Fruit fly (Drosophila melanogaster) whole organism, embryonic: ENCODE results near the gene CG7565.

Experiments used
- ATbp ChIP-seq: fragments of 200-800 bp; sonication (Bioruptor generic); optimal IDR thresholded peaks from 2 replicates; lab custom pipeline; 2017; ENCODE audit warnings: missing biosample characterization, mild to moderate bottlenecking, missing genetic modification characterization, missing genetic modification reagents
- B-H2 ChIP-seq: fragments of 200-800 bp; sonication (Bioruptor generic); optimal IDR thresholded peaks from 2 replicates; lab custom pipeline; 2018; ENCODE audit warnings: missing biosample characterization, mild to moderate bottlenecking, missing genetic modification characterization
- Blimp-1 ChIP-seq: fragments of 200-800 bp; sonication (Bioruptor generic); optimal IDR thresholded peaks from 3 replicates; lab custom pipeline; 2018; ENCODE audit warnings: missing biosample characterization, missing genetic modification characterization, mild to moderate bottlenecking, moderate library complexity, missing genetic modification reagents
- CG12071 ChIP-seq: fragments of 200-800 bp; sonication (Bioruptor generic); optimal IDR thresholded peaks from 3 replicates; lab custom pipeline; 2018; ENCODE audit warnings: missing biosample characterization, mild to moderate bottlenecking, missing genetic modification characterization
- CG13424 ChIP-seq: fragments of 200-800 bp; sonication (Bioruptor generic); optimal IDR thresholded peaks from 2 replicates; lab custom pipeline; 2019; ENCODE audit warnings: missing biosample characterization, mild to moderate bottlenecking, missing genetic modification characterization, moderate library complexity
- CG14014 ChIP-seq: fragments of 200-800 bp; sonication (Bioruptor generic); IDR thresholded peaks from 2 replicates; pipeline ENCODE4 v1.3.6; 2022; ENCODE audit warnings: missing biosample characterization, missing genetic modification characterization
- CG14050 ChIP-seq: fragments of 200-800 bp; sonication (Bioruptor generic); IDR thresholded peaks from 3 replicates; pipeline ENCODE4 v1.3.6; 2022; ENCODE audit warnings: missing biosample characterization, missing genetic modification characterization
- CG1603 ChIP-seq: fragments of 200-800 bp; sonication (Bioruptor generic); optimal IDR thresholded peaks from 2 replicates; lab custom pipeline; 2019; ENCODE audit warnings: missing biosample characterization, mild to moderate bottlenecking, missing genetic modification characterization, moderate library complexity
- CG17186 ChIP-seq: fragments of 200-800 bp; sonication (Bioruptor generic); optimal IDR thresholded peaks from 3 replicates; lab custom pipeline; 2017; ENCODE audit warnings: missing biosample characterization, missing genetic modification reagents, missing genetic modification characterization
- CG17361 ChIP-seq: fragments of 200-800 bp; sonication (Bioruptor generic); IDR thresholded peaks from 3 replicates; pipeline ENCODE4 v1.3.6; 2022; ENCODE audit warnings: missing biosample characterization, missing genetic modification characterization
- CG2116 ChIP-seq: fragments of 200-800 bp; sonication (Bioruptor generic); optimal IDR thresholded peaks from 3 replicates; lab custom pipeline; 2018; ENCODE audit warnings: missing biosample characterization, mild to moderate bottlenecking, missing genetic modification characterization
- CG3281 ChIP-seq: fragments of 200-800 bp; sonication (Bioruptor generic); optimal IDR thresholded peaks from 3 replicates; lab custom pipeline; 2017; ENCODE audit warnings: missing biosample characterization, mild to moderate bottlenecking, missing genetic modification characterization
- CG5180 ChIP-seq: fragments of 200-800 bp; sonication (Bioruptor generic); optimal IDR thresholded peaks from 3 replicates; lab custom pipeline; 2017; ENCODE audit warnings: missing biosample characterization, missing genetic modification characterization, mild to moderate bottlenecking, moderate library complexity, missing genetic modification reagents
- CG6689 ChIP-seq: fragments of 200-800 bp; sonication (Bioruptor generic); IDR thresholded peaks from 2 replicates; pipeline ENCODE4 v1.3.6; 2022; ENCODE audit warnings: missing biosample characterization, missing genetic modification characterization
- CG6854 ChIP-seq: fragments of 200-800 bp; sonication (Bioruptor generic); optimal IDR thresholded peaks from 3 replicates; lab custom pipeline; 2017; ENCODE audit warnings: missing biosample characterization, mild to moderate bottlenecking, missing genetic modification characterization
- CG8359 ChIP-seq: fragments of 200-800 bp; sonication (Bioruptor generic); optimal IDR thresholded peaks from 2 replicates; lab custom pipeline; 2017; ENCODE audit warnings: missing biosample characterization, mild to moderate bottlenecking, missing genetic modification characterization, borderline replicate concordance
- CkIIα-i1 ChIP-seq: fragments of 200-800 bp; sonication (Bioruptor generic); IDR thresholded peaks from 2 replicates; pipeline ENCODE4 v1.3.6; 2022; ENCODE audit warnings: missing biosample characterization, missing genetic modification characterization
- Dad ChIP-seq: fragments of 200-800 bp; sonication (Bioruptor generic); optimal IDR thresholded peaks from 3 replicates; lab custom pipeline; 2016; ENCODE audit warnings: missing biosample characterization, missing genetic modification characterization
- Dfd ChIP-seq, 2 experiments: fragments of >200 bp; optimal IDR thresholded peaks; 2 replicates each; lab custom pipeline; 2017; ENCODE audit warnings: missing biosample characterization in 2 of 2, missing genetic modification characterization in 2 of 2
- Kr ChIP-seq: fragments of 200-800 bp; sonication (Bioruptor generic); optimal IDR thresholded peaks from 2 replicates; lab custom pipeline; 2017; ENCODE audit warnings: missing biosample characterization, mild to moderate bottlenecking, missing genetic modification characterization
- MESR4 ChIP-seq: fragments of 200-800 bp; sonication (Bioruptor generic); optimal IDR thresholded peaks from 2 replicates; lab custom pipeline; 2018; ENCODE audit warnings: missing biosample characterization, mild to moderate bottlenecking, missing genetic modification characterization, moderate library complexity
- Mad ChIP-seq: fragments of 200-800 bp; sonication (Bioruptor generic); optimal IDR thresholded peaks from 2 replicates; lab custom pipeline; 2016; ENCODE audit warnings: missing biosample characterization, missing genetic modification characterization
- NC2β ChIP-seq: fragments of 200-800 bp; sonication (Bioruptor generic); optimal IDR thresholded peaks from 2 replicates; lab custom pipeline; 2016; ENCODE audit warnings: missing biosample characterization, missing genetic modification characterization
- NK7.1 ChIP-seq: fragments of 200-800 bp; sonication (Bioruptor generic); optimal IDR thresholded peaks from 3 replicates; lab custom pipeline; 2016; ENCODE audit warnings: missing biosample characterization, missing genetic modification characterization
- Taf1 ChIP-seq: fragments of 200-800 bp; sonication (Bioruptor generic); IDR thresholded peaks from 2 replicates; pipeline ENCODE4 v1.3.6; 2022; ENCODE audit warnings: missing biosample characterization, missing genetic modification characterization
- Vsx1 ChIP-seq: fragments of 200-800 bp; sonication (Bioruptor generic); optimal IDR thresholded peaks from 2 replicates; lab custom pipeline; 2017; ENCODE audit warnings: missing biosample characterization, mild to moderate bottlenecking, missing genetic modification characterization, missing genetic modification reagents
- Xrp1 ChIP-seq: fragments of 200-800 bp; sonication (Bioruptor generic); IDR thresholded peaks from 2 replicates; pipeline ENCODE4 v1.3.6; 2022; ENCODE audit warnings: missing biosample characterization, missing genetic modification characterization
- amos ChIP-seq: fragments of 200-800 bp; sonication (Bioruptor generic); IDR thresholded peaks from 2 replicates; pipeline ENCODE4 v1.3.6; 2022; ENCODE audit warnings: missing biosample characterization, missing genetic modification characterization; ENCODE audit not compliant: partially characterized antibody
- bab2 ChIP-seq: fragments of 200-800 bp; sonication (Bioruptor generic); optimal IDR thresholded peaks from 2 replicates; lab custom pipeline; 2016; ENCODE audit warnings: missing biosample characterization, missing genetic modification characterization
- br ChIP-seq: fragments of >200 bp; optimal IDR thresholded peaks from 2 replicates; lab custom pipeline; 2017
- cas ChIP-seq: fragments of 200-800 bp; sonication (Bioruptor generic); IDR thresholded peaks from 2 replicates; pipeline ENCODE4 v1.3.6; 2022; ENCODE audit warnings: missing biosample characterization, missing genetic modification characterization
- caup ChIP-seq: fragments of 200-800 bp; sonication (Bioruptor generic); optimal IDR thresholded peaks from 3 replicates; lab custom pipeline; 2017; ENCODE audit warnings: missing biosample characterization, mild to moderate bottlenecking, missing genetic modification characterization, moderate library complexity; ENCODE audit not compliant: severe bottlenecking
- chm ChIP-seq: fragments of 200-800 bp; sonication (Bioruptor generic); IDR thresholded peaks from 2 replicates; pipeline ENCODE4 v1.3.6; 2022; ENCODE audit warnings: missing biosample characterization, missing genetic modification characterization
- crp ChIP-seq, 2 experiments: fragments of 200-800 bp; sonication (Bioruptor generic); optimal IDR thresholded peaks; 2 replicates in 1 of 2; 3 replicates in 1 of 2; lab custom pipeline; 2017; ENCODE audit warnings: missing biosample characterization in 2 of 2, missing genetic modification characterization in 2 of 2, mild to moderate bottlenecking in 1 of 2, moderate library complexity in 1 of 2
- danr ChIP-seq: fragments of 200-800 bp; sonication (Bioruptor generic); IDR thresholded peaks from 2 replicates; pipeline ENCODE4 v1.3.6; 2022; ENCODE audit warnings: missing biosample characterization, missing genetic modification characterization
- dm ChIP-seq: fragments of 200-800 bp; sonication (Bioruptor generic); optimal IDR thresholded peaks from 3 replicates; lab custom pipeline; 2016; ENCODE audit warnings: missing biosample characterization, missing genetic modification characterization
- lmd ChIP-seq: fragments of 200-800 bp; sonication (Bioruptor generic); IDR thresholded peaks from 2 replicates; pipeline ENCODE4 v1.3.6; 2022; ENCODE audit warnings: missing biosample characterization, missing genetic modification characterization
- mam ChIP-seq: fragments of 200-800 bp; sonication (Bioruptor generic); optimal IDR thresholded peaks from 3 replicates; lab custom pipeline; 2016; ENCODE audit warnings: missing biosample characterization, missing genetic modification characterization
- org-1 ChIP-seq: fragments of 200-800 bp; sonication (Bioruptor generic); optimal IDR thresholded peaks from 2 replicates; lab custom pipeline; 2017; ENCODE audit warnings: missing biosample characterization, missing genetic modification characterization
- seq ChIP-seq: fragments of 200-800 bp; sonication (Bioruptor generic); IDR thresholded peaks from 2 replicates; pipeline ENCODE4 v1.3.6; 2022; ENCODE audit warnings: missing biosample characterization, missing genetic modification characterization
- sima ChIP-seq: fragments of 200-800 bp; sonication (Bioruptor generic); optimal IDR thresholded peaks from 2 replicates; lab custom pipeline; 2016; ENCODE audit warnings: missing biosample characterization, missing genetic modification characterization
- slou ChIP-seq: fragments of 200-800 bp; sonication (Bioruptor generic); optimal IDR thresholded peaks from 3 replicates; lab custom pipeline; 2016; ENCODE audit warnings: missing biosample characterization, missing genetic modification characterization
- sna ChIP-seq: fragments of 200-800 bp; sonication (Bioruptor generic); IDR thresholded peaks from 2 replicates; pipeline ENCODE4 v1.3.6; 2022; ENCODE audit warnings: missing biosample characterization, missing genetic modification characterization; ENCODE audit not compliant: partially characterized antibody
- ssp ChIP-seq: fragments of 200-800 bp; sonication (Bioruptor generic); IDR thresholded peaks from 2 replicates; pipeline ENCODE4 v1.3.6; 2022; ENCODE audit warnings: missing biosample characterization, missing genetic modification characterization
- tin ChIP-seq: fragments of 200-800 bp; sonication (Bioruptor generic); optimal IDR thresholded peaks from 3 replicates; lab custom pipeline; 2016; ENCODE audit warnings: missing biosample characterization, missing genetic modification characterization
- tll ChIP-seq, 2 experiments: fragments of 200-800 bp in 1 of 2; fragments of >200 bp in 1 of 2; sonication (Bioruptor generic) in 1 of 2; optimal IDR thresholded peaks; 2 replicates each; lab custom pipeline; 2017 to 2019; ENCODE audit warnings: missing biosample characterization in 2 of 2, missing genetic modification characterization in 2 of 2, mild to moderate bottlenecking in 1 of 2, moderate library complexity in 1 of 2
- ttk ChIP-seq: fragments of 200-800 bp; sonication (Bioruptor generic); IDR thresholded peaks from 2 replicates; pipeline ENCODE4 v2.1.2; 2022; ENCODE audit warnings: missing biosample characterization, missing genetic modification characterization
- twi ChIP-seq: fragments of 200-800 bp; optimal IDR thresholded peaks from 2 replicates; lab custom pipeline; 2019; ENCODE audit warnings: missing biosample characterization, mild to moderate bottlenecking, missing genetic modification characterization, moderate library complexity
- zf30C ChIP-seq: fragments of 200-800 bp; sonication (Bioruptor generic); optimal IDR thresholded peaks from 3 replicates; lab custom pipeline; 2018; ENCODE audit warnings: missing biosample characterization, mild to moderate bottlenecking, missing genetic modification characterization
- zfh2 ChIP-seq: fragments of 200-800 bp; sonication (Bioruptor generic); optimal IDR thresholded peaks from 2 replicates; lab custom pipeline; 2016; ENCODE audit warnings: missing biosample characterization, missing genetic modification characterization

CG7565 gene

DNA sequence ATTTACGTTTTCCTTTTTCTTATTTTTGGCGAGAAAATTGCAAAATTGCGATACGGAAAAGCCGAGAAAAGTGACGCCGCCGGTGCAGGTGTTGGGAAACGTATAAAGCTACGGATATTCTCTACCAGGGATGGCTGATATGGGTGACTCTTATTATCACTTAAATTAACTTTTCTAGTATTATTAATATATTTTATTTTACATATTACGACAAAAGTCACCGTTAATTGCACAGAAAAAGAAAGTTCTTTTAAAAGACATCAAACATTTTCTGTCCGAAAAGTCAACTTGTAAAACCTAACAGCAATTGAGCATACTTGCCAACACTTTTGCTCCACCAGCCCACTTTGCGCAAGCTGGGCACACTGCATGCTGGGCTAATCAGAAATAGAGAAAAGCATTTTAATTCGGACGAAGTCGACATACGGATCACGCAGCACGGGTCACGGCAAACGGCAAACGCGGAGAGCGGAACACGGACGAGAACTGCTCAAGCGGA, 36.2 kb upstream of the CG7565 start, which contains the start of the genes Cds and Uba2 (continued):
- peak; percentile 87 for TF ChIP-seq Blimp-1
- peak; percentile 84 for TF ChIP-seq ssp (GFP tag; lab: Robert Waterston, UW)
- peak; percentile 92 for TF ChIP-seq slou (GFP tag; lab: Kevin White, UChicago)
- TF ChIP-seq CG14014 (GFP tag; lab: Robert Waterston, UW): peak; percentile 90
- peak; percentile 95 for TF ChIP-seq MESR4 (GFP tag; lab: Kevin White, UChicago)
- TF ChIP-seq caup (GFP tag; lab: Kevin White, UChicago): peak; percentile 95
- TF ChIP-seq chm (GFP tag; lab: Robert Waterston, UW): peak; percentile 77
- TF ChIP-seq br (lab: Kevin White, UChicago): no peak
- no peak for TF ChIP-seq Kr (GFP tag; lab: Kevin White, UChicago)
- peak; percentile 90 for TF ChIP-seq Xrp1 (GFP tag; lab: Robert Waterston, UW)
- peak; percentile 91 for TF ChIP-seq CG2116 (GFP tag; lab: Kevin White, UChicago)
- peak; percentile 81 for TF ChIP-seq danr (GFP tag; lab: Robert Waterston, UW)
- peak; percentile 48 for TF ChIP-seq dm
- TF ChIP-seq org-1 (GFP tag; lab: Kevin White, UChicago): peak; percentile 79
- TF ChIP-seq seq (GFP tag; lab: Robert Waterston, UW): peak; percentile 87
- peak; percentile 95 for TF ChIP-seq CG3281 (GFP tag; lab: Kevin White, UChicago)
- peak; percentile 57 for TF ChIP-seq Dad (GFP tag; lab: Kevin White, UChicago)
- no peak for TF ChIP-seq CG5180
- peak; percentile 91 for TF ChIP-seq lmd (GFP tag; lab: Robert Waterston, UW)
- TF ChIP-seq CG13424 (tag; lab: Kevin White, UChicago): peak; percentile 96
- peak; percentile 61 for TF ChIP-seq CG8359 (GFP tag; lab: Kevin White, UChicago)
- peak; percentile 84 for TF ChIP-seq bab2 (GFP tag; lab: Kevin White, UChicago)
- TF ChIP-seq CkIIα-i1 (GFP tag; lab: Robert Waterston, UW): no peak
- TF ChIP-seq CG1603: peak; percentile 50
- peak; percentile 87 for TF ChIP-seq ttk (GFP tag; lab: Robert Waterston, UW)
- peak; percentile 99 for TF ChIP-seq Vsx1 (GFP tag; lab: Kevin White, UChicago)
- TF ChIP-seq Mad (GFP tag; lab: Kevin White, UChicago): peak; percentile 83
- no peak for TF ChIP-seq sima (GFP tag; lab: Kevin White, UChicago)
- peak; percentile 83 for TF ChIP-seq cas
- TF ChIP-seq mam (GFP tag; lab: Kevin White, UChicago): peak; percentile 88
- TF ChIP-seq Dfd (GFP tag; optimal IDR thresholded peaks at IDR 0.05; lab: Kevin White, UChicago): no peak
- TF ChIP-seq sna (GFP tag; lab: Robert Waterston, UW): no peak
- TF ChIP-seq zfh2: peak; percentile 90
- peak; percentile 39; the same call in 1 of the 2 replicates for TF ChIP-seq amos (GFP tag; lab: Robert Waterston, UW)
- peak; percentile 82 for TF ChIP-seq twi
- peak in 1 of 2 experiments; percentile 63 for TF ChIP-seq crp (GFP tag; optimal IDR thresholded peaks at IDR 0.05; lab: Kevin White, UChicago)
- peak; percentile 64 for TF ChIP-seq CG6854 (GFP tag; lab: Kevin White, UChicago)
- no peak for TF ChIP-seq zf30C (GFP tag; lab: Kevin White, UChicago)
- peak; percentile 90 for TF ChIP-seq CG6689
- peak; percentile 79 for TF ChIP-seq CG17186 (GFP tag; lab: Kevin White, UChicago)
- TF ChIP-seq CG17361 (GFP tag; lab: Robert Waterston, UW): peak; percentile 94
- TF ChIP-seq ATbp (GFP tag; lab: Kevin White, UChicago): peak; percentile 85
- TF ChIP-seq NK7.1: peak; percentile 10
- TF ChIP-seq B-H2: peak; percentile 95
- peak; percentile 86 for TF ChIP-seq CG14050 (GFP tag; lab: Robert Waterston, UW)
- TF ChIP-seq CG12071 (GFP tag; lab: Kevin White, UChicago): no peak
- TF ChIP-seq NC2β: peak; percentile 53
- TF ChIP-seq tll (GFP tag; optimal IDR thresholded peaks at IDR 0.05; lab: Kevin White, UChicago): peak in 1 of 2 experiments; percentile 92
- peak; percentile 86 for TF ChIP-seq Taf1
- TF ChIP-seq tin (GFP tag; lab: Kevin White, UChicago): peak; percentile 94
